Worm (Caenorhabditis elegans): ENCODE measurements around the gene rab-21.

- TF ChIP-seq mdl-1 (tag; optimal IDR thresholded peaks at IDR 0.05): no peak
- TF ChIP-seq lin-39 (tag; optimal IDR thresholded peaks at IDR 0.05): no peak
- TF ChIP-seq aly-2 (tag; optimal IDR thresholded peaks at IDR 0.05): no peak
- no peak for TF ChIP-seq pqm-1 (tag; optimal IDR thresholded peaks at IDR 0.05)
- TF ChIP-seq fkh-10 (GFP tag; optimal IDR thresholded peaks at IDR 0.05): no peak
- no peak for TF ChIP-seq unc-62 (GFP tag; optimal IDR thresholded peaks at IDR 0.05)
- no peak for TF ChIP-seq skn-1 (tag; optimal IDR thresholded peaks at IDR 0.05)
- TF ChIP-seq lin-15B (tag; optimal IDR thresholded peaks at IDR 0.05): no peak
- TF ChIP-seq ztf-11 (tag; optimal IDR thresholded peaks at IDR 0.05): no peak
- no peak for TF ChIP-seq egl-27 (tag; optimal IDR thresholded peaks at IDR 0.05)
Measured at ce11 chrII:8726700-8727099, 11.9 kb upstream of the rab-21 start, which contains the start of gene T01B7.9.
